Worm (Caenorhabditis elegans) whole organism, L1 larva: ENCODE results near the gene B0281.6.

Experiments
- ceh-8 ChIP-seq: fragments of 200-800 bp; sonication (Bioruptor generic); optimal IDR thresholded peaks from 2 replicates; lab custom pipeline; 2018; ENCODE audit warnings: mild to moderate bottlenecking, missing genetic modification characterization, moderate library complexity, missing compliant biosample characterization
- isw-1 ChIP-seq: fragments of 200-800 bp; sonication (Bioruptor generic); IDR thresholded peaks from 2 replicates; pipeline ENCODE4 v1.3.6; 2022; ENCODE audit warnings: missing genetic modification characterization, missing compliant biosample characterization

B0281.6 gene

DNA sequence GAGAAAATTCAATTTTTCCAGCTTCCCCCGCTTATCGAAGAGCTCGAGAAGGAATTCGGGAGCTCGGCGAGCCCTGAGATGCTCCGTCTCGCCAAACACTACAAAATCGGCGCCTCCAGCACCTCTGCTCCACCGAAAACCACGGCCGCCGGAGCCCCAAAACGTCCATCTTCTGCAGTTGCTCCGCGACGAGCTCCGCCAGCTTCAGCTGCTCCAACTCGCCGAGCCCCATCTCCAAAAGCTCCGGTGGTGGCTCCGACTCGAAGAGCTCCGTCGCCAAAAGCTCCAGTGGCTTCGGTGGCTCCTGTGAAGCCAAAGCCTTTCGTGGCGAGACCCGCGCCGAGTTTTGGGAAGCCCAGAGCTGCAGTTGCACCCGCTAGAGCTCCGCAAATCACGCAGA, 50.6 kb downstream of the B0281.6 start:
- TF ChIP-seq ceh-8 (GFP tag; lab: Kevin White, UChicago), result peak; percentile 8
- TF ChIP-seq isw-1 (GFP tag; lab: Robert Waterston, UW), result no peak
